Fruit fly (Drosophila melanogaster) whole organism, prepupa: ENCODE measurements around the gene dac.

Experiments
- Blimp-1 ChIP-seq: fragments of 200-800 bp; sonication (Bioruptor generic); optimal IDR thresholded peaks from 3 replicates; lab custom pipeline; 2017; ENCODE audit warnings: missing biosample characterization, missing genetic modification characterization, mild to moderate bottlenecking, moderate library complexity, missing genetic modification reagents
- CG10631 ChIP-seq: fragments of 200-800 bp; sonication (Bioruptor generic); optimal IDR thresholded peaks from 2 replicates; lab custom pipeline; 2016; ENCODE audit warnings: missing biosample characterization, missing genetic modification characterization
- CG15336 ChIP-seq: fragments of 200-800 bp; sonication (Bioruptor generic); IDR thresholded peaks from 2 replicates; pipeline ENCODE4 v1.3.6; 2022; ENCODE audit warnings: missing biosample characterization, missing genetic modification characterization
- CG1621 ChIP-seq: fragments of 200-800 bp; sonication (Bioruptor generic); optimal IDR thresholded peaks from 3 replicates; lab custom pipeline; 2018; ENCODE audit warnings: missing biosample characterization, mild to moderate bottlenecking, missing genetic modification characterization
- CG16779 ChIP-seq: fragments of 200-800 bp; sonication (Bioruptor generic); optimal IDR thresholded peaks from 3 replicates; lab custom pipeline; 2017; ENCODE audit warnings: missing biosample characterization, mild to moderate bottlenecking, missing genetic modification characterization
- CG3032 ChIP-seq: fragments of 200-800 bp; optimal IDR thresholded peaks from 2 replicates; lab custom pipeline; 2019; ENCODE audit warnings: missing biosample characterization, mild to moderate bottlenecking, missing genetic modification characterization, moderate library complexity
- CG31627 ChIP-seq: fragments of 200-800 bp; sonication (Bioruptor generic); optimal IDR thresholded peaks from 3 replicates; lab custom pipeline; 2016; ENCODE audit warnings: missing biosample characterization, missing genetic modification characterization
- CG6163 ChIP-seq: fragments of 200-800 bp; sonication (Bioruptor generic); IDR thresholded peaks from 3 replicates; pipeline ENCODE4 v1.3.6; 2022; ENCODE audit warnings: missing biosample characterization, missing genetic modification characterization
- CG6276 ChIP-seq: fragments of 200-800 bp; sonication (Bioruptor generic); optimal IDR thresholded peaks from 2 replicates; lab custom pipeline; 2017; ENCODE audit warnings: missing biosample characterization, mild to moderate bottlenecking, missing genetic modification characterization
- CG6792 ChIP-seq: fragments of 200-800 bp; sonication (Bioruptor generic); optimal IDR thresholded peaks from 3 replicates; lab custom pipeline; 2016; ENCODE audit warnings: missing biosample characterization, missing genetic modification characterization
- CG6808 ChIP-seq: fragments of 200-800 bp; sonication (Bioruptor generic); optimal IDR thresholded peaks from 3 replicates; lab custom pipeline; 2017; ENCODE audit warnings: missing biosample characterization, missing genetic modification characterization, mild to moderate bottlenecking, moderate library complexity, missing genetic modification reagents
- CG7368 ChIP-seq: fragments of 200-800 bp; sonication (Bioruptor generic); optimal IDR thresholded peaks from 3 replicates; lab custom pipeline; 2016; ENCODE audit warnings: missing biosample characterization, missing genetic modification characterization
- CG8319 ChIP-seq: fragments of 200-800 bp; sonication (Bioruptor generic); optimal IDR thresholded peaks from 3 replicates; lab custom pipeline; 2016; ENCODE audit warnings: missing biosample characterization, missing genetic modification characterization
- CG8632 ChIP-seq: fragments of 200-800 bp; sonication (Bioruptor generic); optimal IDR thresholded peaks from 3 replicates; lab custom pipeline; 2016; ENCODE audit warnings: missing biosample characterization, missing genetic modification characterization
- Eip78C ChIP-seq: fragments of 200-800 bp; sonication (Bioruptor generic); peaks from one replicate; lab custom pipeline; 2016; ENCODE audit warnings: missing biosample characterization, missing genetic modification characterization
- Eip93F ChIP-seq: fragments of 200-800 bp; sonication (Bioruptor generic); optimal IDR thresholded peaks from 2 replicates; lab custom pipeline; 2016; ENCODE audit warnings: missing biosample characterization, mild to moderate bottlenecking, missing genetic modification characterization
- Ets21C ChIP-seq: fragments of 200-800 bp; sonication (Bioruptor generic); optimal IDR thresholded peaks from 3 replicates; lab custom pipeline; 2016; ENCODE audit warnings: missing biosample characterization, missing genetic modification characterization
- Gug ChIP-seq: fragments of 200-800 bp; sonication (Bioruptor generic); IDR thresholded peaks from 2 replicates; pipeline ENCODE4 v1.3.6; 2022; ENCODE audit warnings: missing biosample characterization, missing genetic modification characterization
- Hr38 ChIP-seq: sonication (Bioruptor generic); optimal IDR thresholded peaks from 2 replicates; lab custom pipeline; 2016; ENCODE audit warnings: missing biosample characterization, missing genetic modification characterization
- Hr39 ChIP-seq: fragments of 200-800 bp; sonication (Bioruptor generic); optimal IDR thresholded peaks from 2 replicates; lab custom pipeline; 2016; ENCODE audit warnings: missing biosample characterization, missing genetic modification characterization
- Hr4 ChIP-seq: fragments of 200-800 bp; sonication (Bioruptor generic); optimal IDR thresholded peaks from 3 replicates; lab custom pipeline; 2016; ENCODE audit warnings: missing biosample characterization, missing genetic modification characterization
- Lpt ChIP-seq: fragments of 200-800 bp; sonication (Bioruptor generic); optimal IDR thresholded peaks from 3 replicates; lab custom pipeline; 2016; ENCODE audit warnings: missing biosample characterization, missing genetic modification characterization
- Met ChIP-seq: fragments of 200-800 bp; sonication (Bioruptor generic); optimal IDR thresholded peaks from 3 replicates; lab custom pipeline; 2016; ENCODE audit warnings: missing biosample characterization, missing genetic modification characterization
- Sox102F ChIP-seq: fragments of 200-800 bp; sonication (Bioruptor generic); optimal IDR thresholded peaks from 2 replicates; lab custom pipeline; 2016; ENCODE audit warnings: missing biosample characterization, mild to moderate bottlenecking, missing genetic modification characterization
- Sox14 ChIP-seq: fragments of 200-800 bp; sonication (Bioruptor generic); optimal IDR thresholded peaks from 3 replicates; lab custom pipeline; 2016; ENCODE audit warnings: missing biosample characterization, missing genetic modification characterization
- Sox15 ChIP-seq: fragments of 200-800 bp; sonication (Bioruptor generic); optimal IDR thresholded peaks from 3 replicates; lab custom pipeline; 2016; ENCODE audit warnings: missing biosample characterization, missing genetic modification characterization
- acj6 ChIP-seq: fragments of 200-800 bp; sonication (Bioruptor generic); optimal IDR thresholded peaks from 3 replicates; lab custom pipeline; 2016; ENCODE audit warnings: missing biosample characterization, missing genetic modification characterization
- cyc ChIP-seq: fragments of 200-800 bp; sonication (Bioruptor generic); optimal IDR thresholded peaks from 3 replicates; lab custom pipeline; 2016; ENCODE audit warnings: missing biosample characterization, missing genetic modification characterization
- eg ChIP-seq: fragments of 200-800 bp; sonication (Bioruptor generic); IDR thresholded peaks from 3 replicates; pipeline ENCODE4 v1.3.6; 2022; ENCODE audit warnings: missing biosample characterization, missing genetic modification characterization
- esn ChIP-seq: fragments of 200-800 bp; sonication (Bioruptor generic); optimal IDR thresholded peaks from 2 replicates; lab custom pipeline; 2016; ENCODE audit warnings: missing biosample characterization, mild to moderate bottlenecking, missing genetic modification characterization, moderate library complexity
- fd85E ChIP-seq: fragments of 200-800 bp; sonication (Bioruptor generic); optimal IDR thresholded peaks from 3 replicates; lab custom pipeline; 2016; ENCODE audit warnings: missing biosample characterization, missing genetic modification characterization
- fkh ChIP-seq: fragments of 200-800 bp; sonication (Bioruptor generic); optimal IDR thresholded peaks from 3 replicates; lab custom pipeline; 2017; ENCODE audit warnings: missing biosample characterization, mild to moderate bottlenecking, missing genetic modification characterization, moderate library complexity
- lz ChIP-seq: fragments of 200-800 bp; sonication (Bioruptor generic); optimal IDR thresholded peaks from 3 replicates; lab custom pipeline; 2016; ENCODE audit warnings: missing biosample characterization, missing genetic modification characterization
- salr ChIP-seq, 2 experiments: fragments of 200-800 bp; sonication (Bioruptor generic); optimal IDR thresholded peaks; 3 replicates each; lab custom pipeline; 2016 to 2018; ENCODE audit warnings: missing biosample characterization in 2 of 2, missing genetic modification characterization in 2 of 2, mild to moderate bottlenecking in 1 of 2
- topi ChIP-seq: fragments of 200-800 bp; sonication (Bioruptor generic); optimal IDR thresholded peaks from 3 replicates; lab custom pipeline; 2016; ENCODE audit warnings: missing biosample characterization, missing genetic modification characterization
- vri ChIP-seq: fragments of 200-800 bp; sonication (Bioruptor generic); optimal IDR thresholded peaks from 3 replicates; lab custom pipeline; 2016; ENCODE audit warnings: missing biosample characterization, mild to moderate bottlenecking, missing genetic modification characterization

The dac gene

dm6 chr2L:16492617-16493203, 6.9 kb upstream of the dac start (continued):
- TF ChIP-seq CG7368 (GFP tag; lab: Kevin White, UChicago) = peak; percentile 80
- TF ChIP-seq CG6163 (GFP tag; lab: Robert Waterston, UW) = peak; percentile 92
- peak; percentile 65 for TF ChIP-seq Sox15 (GFP tag; lab: Kevin White, UChicago)
- peak; percentile 86 for TF ChIP-seq acj6 (GFP tag; lab: Kevin White, UChicago)
- TF ChIP-seq fd85E (GFP tag; lab: Kevin White, UChicago) = no peak
- no peak for TF ChIP-seq Hr38 (GFP tag; lab: Kevin White, UChicago)
- peak; percentile 86 for TF ChIP-seq topi
- peak; percentile 82 for TF ChIP-seq cyc (GFP tag; lab: Kevin White, UChicago)
- TF ChIP-seq CG6276 (GFP tag; lab: Kevin White, UChicago) = peak; percentile 86
- TF ChIP-seq CG6808 (GFP tag; lab: Kevin White, UChicago) = peak; percentile 91
- TF ChIP-seq CG16779 (tag; lab: Kevin White, UChicago) = peak; percentile 88
- TF ChIP-seq CG6792 (GFP tag; lab: Kevin White, UChicago) = peak; percentile 85
- peak; percentile 86 for TF ChIP-seq CG31627 (GFP tag; lab: Kevin White, UChicago)
- peak; percentile 59 for TF ChIP-seq CG8319 (GFP tag; lab: Kevin White, UChicago)
- TF ChIP-seq CG10631 (GFP tag; lab: Kevin White, UChicago) = peak; percentile 93
- TF ChIP-seq CG8632 = peak; percentile 86
- TF ChIP-seq Lpt (GFP tag; lab: Kevin White, UChicago) = peak; percentile 87
- peak; percentile 94 for TF ChIP-seq CG1621
- TF ChIP-seq Sox102F = peak; percentile 92
- TF ChIP-seq Eip78C (GFP tag; lab: Kevin White, UChicago) = peak; percentile 96
- TF ChIP-seq Hr4 (GFP tag; lab: Kevin White, UChicago) = peak; percentile 89
- peak; percentile 92 for TF ChIP-seq CG3032 (tag; lab: Kevin White, UChicago)
- TF ChIP-seq esn (GFP tag; lab: Kevin White, UChicago) = peak; percentile 93
- TF ChIP-seq Ets21C (GFP tag; lab: Kevin White, UChicago) = peak; percentile 81
- TF ChIP-seq Eip93F (GFP tag; lab: Kevin White, UChicago) = peak; percentile 33
- peak; percentile 84 for TF ChIP-seq salr (GFP tag; optimal IDR thresholded peaks at IDR 0.05; lab: Kevin White, UChicago)
- peak; percentile 92 for TF ChIP-seq Met (GFP tag; lab: Kevin White, UChicago)
- peak; percentile 96 for TF ChIP-seq Sox14 (GFP tag; lab: Kevin White, UChicago)
- TF ChIP-seq eg (GFP tag; lab: Robert Waterston, UW) = peak; percentile 87
- peak; percentile 88 for TF ChIP-seq vri (GFP tag; lab: Kevin White, UChicago)
- TF ChIP-seq lz (GFP tag; lab: Kevin White, UChicago) = peak; percentile 90
- TF ChIP-seq CG15336 = peak; percentile 91
- TF ChIP-seq Hr39 (GFP tag; lab: Kevin White, UChicago) = peak; percentile 84

DNA sequence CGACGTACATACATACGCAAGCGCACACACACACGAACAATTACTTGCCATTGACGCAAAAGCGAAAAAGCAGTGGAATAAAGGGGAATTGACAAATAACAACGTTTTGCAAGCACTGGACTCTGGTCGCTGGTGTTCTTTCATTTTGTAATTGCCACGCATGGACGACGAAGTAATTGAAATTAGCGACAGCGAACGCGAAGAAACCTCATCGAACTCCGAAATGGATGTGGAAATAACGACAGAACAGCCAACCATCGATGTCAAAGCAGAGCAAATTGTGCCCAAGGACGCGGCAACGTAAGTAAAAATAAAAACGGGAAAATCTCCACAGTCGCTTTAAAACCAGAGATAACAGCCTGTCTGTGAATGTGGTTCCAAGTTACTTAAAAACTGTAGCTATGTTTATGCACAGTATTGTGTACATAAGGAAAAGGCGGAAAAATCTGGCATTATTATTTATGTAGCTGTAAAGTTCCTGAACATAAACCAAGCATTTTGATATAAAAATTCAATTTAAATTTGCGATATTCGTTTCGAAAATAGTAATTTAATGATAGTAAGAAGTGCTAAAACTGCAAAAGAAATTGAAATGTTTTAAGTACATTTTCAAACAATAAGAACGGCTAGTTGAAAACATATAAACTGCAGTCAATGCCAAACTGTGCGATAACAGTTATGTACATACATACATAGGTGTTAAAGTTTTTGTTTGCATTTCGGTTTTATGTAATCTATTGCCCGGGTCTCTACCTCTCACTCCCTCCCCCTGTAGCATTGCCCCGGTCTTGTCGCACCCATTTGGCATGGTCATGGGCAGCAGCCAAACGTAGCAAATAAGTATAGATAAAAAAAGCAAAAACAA, 6.2 kb upstream of the dac start:
- no peak for TF ChIP-seq Gug (GFP tag; lab: Robert Waterston, UW)
- peak; percentile 91 for TF ChIP-seq fkh (GFP tag; lab: Kevin White, UChicago)
- peak; percentile 18 for TF ChIP-seq Blimp-1
- TF ChIP-seq Lpt (GFP tag; lab: Kevin White, UChicago) = no peak
